Fruit fly (Drosophila melanogaster) whole organism, embryonic: ENCODE measurements around the gene CG31102.
A peak's percentile ranks its signal among the peaks of the same experiment; 100 is the strongest.

Experiments used
- Awh ChIP-seq: fragments of 200-800 bp; sonication (Bioruptor generic); IDR thresholded peaks from 2 replicates; pipeline ENCODE4, ENCODE4 v1.3.6; 2022; ENCODE audit warnings: missing biosample characterization, missing genetic modification characterization
- CG10267 ChIP-seq: fragments of 200-800 bp; sonication (Bioruptor generic); optimal IDR thresholded peaks from 2 replicates; lab custom pipeline; 2018; ENCODE audit warnings: missing biosample characterization, mild to moderate bottlenecking, missing genetic modification characterization, moderate library complexity
- CG10321 ChIP-seq: fragments of 200-800 bp; sonication (Bioruptor generic); IDR thresholded peaks from 2 replicates; pipeline ENCODE4 v1.3.6; 2022; ENCODE audit warnings: missing biosample characterization, missing genetic modification characterization
- CG10366 ChIP-seq: fragments of 200-800 bp; sonication (Bioruptor generic); IDR thresholded peaks from 2 replicates; pipeline ENCODE4 v1.3.6; 2022; ENCODE audit warnings: missing biosample characterization, missing genetic modification characterization
- CG10979 ChIP-seq: fragments of 200-800 bp; sonication (Bioruptor generic); optimal IDR thresholded peaks from 2 replicates; lab custom pipeline; 2018; ENCODE audit warnings: missing biosample characterization, mild to moderate bottlenecking, missing genetic modification characterization, moderate library complexity
- CG1603 ChIP-seq: fragments of 200-800 bp; sonication (Bioruptor generic); optimal IDR thresholded peaks from 2 replicates; lab custom pipeline; 2019; ENCODE audit warnings: missing biosample characterization, mild to moderate bottlenecking, missing genetic modification characterization, moderate library complexity
- CG16779 ChIP-seq: fragments of 200-800 bp; sonication (Bioruptor generic); IDR thresholded peaks from 2 replicates; pipeline ENCODE4 v1.3.6; 2022; ENCODE audit warnings: missing biosample characterization, missing genetic modification characterization
- CG16813 ChIP-seq: fragments of 200-800 bp; sonication (Bioruptor generic); IDR thresholded peaks from 3 replicates; pipeline ENCODE4 v1.3.6; 2022; ENCODE audit warnings: missing biosample characterization, missing genetic modification characterization; ENCODE audit not compliant: partially characterized antibody
- CG17385 ChIP-seq: fragments of 200-800 bp; sonication (Bioruptor generic); optimal IDR thresholded peaks from 3 replicates; lab custom pipeline; 2018; ENCODE audit warnings: missing biosample characterization, mild to moderate bottlenecking, missing genetic modification characterization
- CG17802 ChIP-seq: fragments of 200-800 bp; sonication (Bioruptor generic); optimal IDR thresholded peaks from 2 replicates; lab custom pipeline; 2018; ENCODE audit warnings: missing biosample characterization, mild to moderate bottlenecking, missing genetic modification characterization, moderate library complexity
- CG17912 ChIP-seq: fragments of 200-800 bp; sonication (Bioruptor generic); optimal IDR thresholded peaks from 2 replicates; lab custom pipeline; 2018; ENCODE audit warnings: missing biosample characterization, mild to moderate bottlenecking, missing genetic modification characterization
- CG18764 ChIP-seq: fragments of 200-800 bp; sonication (Bioruptor generic); optimal IDR thresholded peaks from 3 replicates; lab custom pipeline; 2016; ENCODE audit warnings: missing biosample characterization, missing genetic modification characterization
- CG31388 ChIP-seq: fragments of 200-800 bp; sonication (Bioruptor generic); optimal IDR thresholded peaks from 2 replicates; lab custom pipeline; 2016; ENCODE audit warnings: missing biosample characterization, missing genetic modification characterization
- CG3838 ChIP-seq: fragments of 200-800 bp; sonication (Bioruptor generic); optimal IDR thresholded peaks from 3 replicates; lab custom pipeline; 2016; ENCODE audit warnings: missing biosample characterization, missing genetic modification characterization
- CG3847 ChIP-seq: fragments of 200-800 bp; sonication (Bioruptor generic); IDR thresholded peaks from 2 replicates; pipeline ENCODE4 v1.3.6; 2022; ENCODE audit warnings: missing biosample characterization, missing genetic modification characterization
- CG43689 ChIP-seq: fragments of 200-800 bp; sonication (Bioruptor generic); IDR thresholded peaks from 2 replicates; pipeline ENCODE4 v1.3.6; 2022; ENCODE audit warnings: missing biosample characterization, missing genetic modification characterization
- CG9727 ChIP-seq: fragments of 200-800 bp; sonication (Bioruptor generic); optimal IDR thresholded peaks from 3 replicates; lab custom pipeline; 2017; ENCODE audit warnings: missing biosample characterization, mild to moderate bottlenecking, missing genetic modification characterization
- CG9817 ChIP-seq: fragments of 200-800 bp; sonication (Bioruptor generic); optimal IDR thresholded peaks from 2 replicates; lab custom pipeline; 2018; ENCODE audit warnings: missing biosample characterization, mild to moderate bottlenecking, missing genetic modification characterization, moderate library complexity
- CG9876 ChIP-seq: fragments of 200-800 bp; sonication (Bioruptor generic); optimal IDR thresholded peaks from 2 replicates; lab custom pipeline; 2016; ENCODE audit warnings: missing biosample characterization, missing genetic modification characterization
- HLH4C ChIP-seq: fragments of 200-800 bp; sonication (Bioruptor generic); IDR thresholded peaks from 3 replicates; pipeline ENCODE4 v1.3.6; 2022; ENCODE audit warnings: missing biosample characterization, missing genetic modification characterization; ENCODE audit not compliant: partially characterized antibody
- Hey ChIP-seq: fragments of 200-800 bp; sonication (Bioruptor generic); optimal IDR thresholded peaks from 3 replicates; lab custom pipeline; 2018; ENCODE audit warnings: missing biosample characterization, mild to moderate bottlenecking, missing genetic modification characterization
- NC2α ChIP-seq: fragments of 200-800 bp; sonication (Bioruptor generic); optimal IDR thresholded peaks from 2 replicates; lab custom pipeline; 2016; ENCODE audit warnings: missing biosample characterization, missing genetic modification characterization
- PHDP ChIP-seq: fragments of 200-800 bp; sonication (Bioruptor generic); optimal IDR thresholded peaks from 3 replicates; lab custom pipeline; 2018; ENCODE audit warnings: missing biosample characterization, mild to moderate bottlenecking, missing genetic modification characterization, moderate library complexity
- Sry-δ ChIP-seq: fragments of 200-800 bp; sonication (Bioruptor generic); optimal IDR thresholded peaks from 2 replicates; lab custom pipeline; 2016; ENCODE audit warnings: missing biosample characterization, missing genetic modification characterization
- Vsx1 ChIP-seq: fragments of 200-800 bp; sonication (Bioruptor generic); optimal IDR thresholded peaks from 2 replicates; lab custom pipeline; 2017; ENCODE audit warnings: missing biosample characterization, mild to moderate bottlenecking, missing genetic modification characterization, missing genetic modification reagents
- ab ChIP-seq: fragments of 200-800 bp; sonication (Bioruptor generic); optimal IDR thresholded peaks from 2 replicates; lab custom pipeline; 2016; ENCODE audit warnings: missing biosample characterization, missing genetic modification characterization
- abd-A ChIP-seq: fragments of 200-800 bp; sonication (Bioruptor generic); optimal IDR thresholded peaks from 3 replicates; lab custom pipeline; 2019; ENCODE audit warnings: missing biosample characterization, mild to moderate bottlenecking, missing genetic modification characterization, moderate library complexity
- ap ChIP-seq: fragments of 200-800 bp; sonication (Bioruptor generic); IDR thresholded peaks from 2 replicates; pipeline ENCODE4 v1.3.6; 2022; ENCODE audit warnings: missing biosample characterization, missing genetic modification characterization
- ase ChIP-seq: fragments of 200-800 bp; sonication (Bioruptor generic); IDR thresholded peaks from 3 replicates; pipeline ENCODE4 v1.3.6; 2022; ENCODE audit warnings: missing biosample characterization, missing genetic modification characterization
- ash1 ChIP-seq: fragments of 200-800 bp; sonication (Bioruptor generic); optimal IDR thresholded peaks from 2 replicates; lab custom pipeline; 2018; ENCODE audit warnings: missing biosample characterization, mild to moderate bottlenecking, missing genetic modification characterization
- bigmax ChIP-seq: fragments of 200-800 bp; sonication (Bioruptor generic); optimal IDR thresholded peaks from 2 replicates; lab custom pipeline; 2018; ENCODE audit warnings: missing biosample characterization, mild to moderate bottlenecking, missing genetic modification characterization
- bowl ChIP-seq: fragments of 200-800 bp; sonication (Bioruptor generic); IDR thresholded peaks from 2 replicates; pipeline ENCODE4 v1.3.6; 2022; ENCODE audit warnings: missing biosample characterization, missing genetic modification characterization
- btn ChIP-seq: fragments of 200-800 bp; sonication (Bioruptor generic); optimal IDR thresholded peaks from 2 replicates; lab custom pipeline; 2016; ENCODE audit warnings: missing biosample characterization, missing genetic modification characterization
- cas ChIP-seq: fragments of 200-800 bp; sonication (Bioruptor generic); IDR thresholded peaks from 2 replicates; pipeline ENCODE4 v1.3.6; 2022; ENCODE audit warnings: missing biosample characterization, missing genetic modification characterization
- caup ChIP-seq: fragments of 200-800 bp; sonication (Bioruptor generic); optimal IDR thresholded peaks from 3 replicates; lab custom pipeline; 2017; ENCODE audit warnings: missing biosample characterization, mild to moderate bottlenecking, missing genetic modification characterization, moderate library complexity; ENCODE audit not compliant: severe bottlenecking
- chn ChIP-seq: fragments of 200-800 bp; sonication (Bioruptor generic); optimal IDR thresholded peaks from 2 replicates; lab custom pipeline; 2016; ENCODE audit warnings: missing biosample characterization, missing genetic modification characterization
- dmrt11E ChIP-seq: fragments of 200-800 bp; sonication (Bioruptor generic); optimal IDR thresholded peaks from 3 replicates; lab custom pipeline; 2018; ENCODE audit warnings: missing biosample characterization, mild to moderate bottlenecking, missing genetic modification characterization, moderate library complexity
- dysf ChIP-seq: fragments of 200-800 bp; sonication (Bioruptor generic); IDR thresholded peaks from 3 replicates; pipeline ENCODE4 v1.3.6; 2022; ENCODE audit warnings: missing biosample characterization, missing genetic modification characterization
- esg ChIP-seq: fragments of 200-800 bp; sonication (Bioruptor generic); conservative IDR thresholded peaks from 2 replicates; pipeline ENCODE4 v1.3.6; 2022; ENCODE audit warnings: missing biosample characterization, missing genetic modification characterization
- ewg ChIP-seq: fragments of 200-800 bp; sonication (Bioruptor generic); optimal IDR thresholded peaks from 3 replicates; lab custom pipeline; 2017; ENCODE audit warnings: mild to moderate bottlenecking, missing biosample characterization, missing genetic modification reagents, missing genetic modification characterization
- fd96Cb ChIP-seq: fragments of 200-800 bp; sonication (Bioruptor generic); optimal IDR thresholded peaks from 2 replicates; lab custom pipeline; 2018; ENCODE audit warnings: missing biosample characterization, mild to moderate bottlenecking, missing genetic modification characterization, moderate library complexity
- gfzf ChIP-seq: fragments of 200-800 bp; sonication (Bioruptor generic); optimal IDR thresholded peaks from 2 replicates; lab custom pipeline; 2016; ENCODE audit warnings: missing biosample characterization, mild to moderate bottlenecking, missing genetic modification characterization, moderate library complexity
- gt ChIP-seq: fragments of 200-800 bp; sonication (Bioruptor generic); IDR thresholded peaks from 2 replicates; pipeline ENCODE4 v1.3.6; 2022; ENCODE audit warnings: missing biosample characterization, missing genetic modification characterization
- kah ChIP-seq: fragments of 200-800 bp; sonication (Bioruptor generic); optimal IDR thresholded peaks from 2 replicates; lab custom pipeline; 2018; ENCODE audit warnings: missing biosample characterization, mild to moderate bottlenecking, missing genetic modification characterization
- kni ChIP-seq: fragments of 200-800 bp; sonication (Bioruptor generic); optimal IDR thresholded peaks from 3 replicates; lab custom pipeline; 2017; ENCODE audit warnings: mild to moderate bottlenecking, missing biosample characterization, missing genetic modification reagents, missing genetic modification characterization
- mirr ChIP-seq: fragments of 200-800 bp; sonication (Bioruptor generic); optimal IDR thresholded peaks from 3 replicates; lab custom pipeline; 2018; ENCODE audit warnings: missing biosample characterization, mild to moderate bottlenecking, missing genetic modification characterization
- pfk ChIP-seq: fragments of 200-800 bp; sonication (Bioruptor generic); optimal IDR thresholded peaks from 2 replicates; lab custom pipeline; 2018; ENCODE audit warnings: missing biosample characterization, mild to moderate bottlenecking, missing genetic modification characterization, moderate library complexity
- schlank ChIP-seq: fragments of 200-800 bp; sonication (Bioruptor generic); optimal IDR thresholded peaks from 2 replicates; lab custom pipeline; 2018; ENCODE audit warnings: missing biosample characterization, mild to moderate bottlenecking, missing genetic modification characterization
- sens-2 ChIP-seq: fragments of 200-800 bp; sonication (Bioruptor generic); IDR thresholded peaks from 2 replicates; pipeline ENCODE4 v1.3.6; 2022; ENCODE audit warnings: missing biosample characterization, missing genetic modification characterization
- sima ChIP-seq: fragments of 200-800 bp; sonication (Bioruptor generic); optimal IDR thresholded peaks from 2 replicates; lab custom pipeline; 2016; ENCODE audit warnings: missing biosample characterization, missing genetic modification characterization
- slbo ChIP-seq: fragments of 200-800 bp; sonication (Bioruptor generic); IDR thresholded peaks from 2 replicates; pipeline ENCODE4 v1.3.6; 2022; ENCODE audit warnings: missing biosample characterization, missing genetic modification characterization
- tio ChIP-seq: fragments of 200-800 bp; sonication (Bioruptor generic); optimal IDR thresholded peaks from 2 replicates; lab custom pipeline; 2017; ENCODE audit warnings: missing biosample characterization, missing genetic modification characterization, inconsistent platforms

CG31102 gene

dm6 chr3R:25275276-25275675, 20.1 kb downstream of the CG31102 start (continued):
- TF ChIP-seq gt (GFP tag; lab: Robert Waterston, UW), result no peak
- peak; percentile 71 for TF ChIP-seq PHDP
- peak; percentile 22 for TF ChIP-seq CG17385 (GFP tag; lab: Kevin White, UChicago)
- TF ChIP-seq esg (GFP tag; lab: Robert Waterston, UW), result no peak
- no peak for TF ChIP-seq NC2α (GFP tag; lab: Kevin White, UChicago)
- TF ChIP-seq ase, result no peak
- TF ChIP-seq abd-A (tag; lab: Kevin White, UChicago), result no peak
- TF ChIP-seq cas (GFP tag; lab: Robert Waterston, UW), result no peak
- TF ChIP-seq CG10366 (GFP tag; lab: Robert Waterston, UW), result no peak
- TF ChIP-seq CG16779 (GFP tag; lab: Robert Waterston, UW), result no peak
- no peak for TF ChIP-seq tio (GFP tag; lab: Kevin White, UChicago)
- no peak for TF ChIP-seq pfk (GFP tag; lab: Kevin White, UChicago)
- TF ChIP-seq CG9817, result peak; percentile 26
- no peak for TF ChIP-seq CG3847
- no peak for TF ChIP-seq CG18764
- no peak for TF ChIP-seq btn (GFP tag; lab: Kevin White, UChicago)
- no peak for TF ChIP-seq ab
- TF ChIP-seq slbo, result no peak
- no peak for TF ChIP-seq kah
- no peak for TF ChIP-seq Awh (GFP tag; lab: Robert Waterston, UW)
- TF ChIP-seq CG10979 (tag; lab: Kevin White, UChicago), result no peak
- TF ChIP-seq CG43689 (GFP tag; lab: Robert Waterston, UW), result no peak
- no peak for TF ChIP-seq CG17912 (GFP tag; lab: Kevin White, UChicago)
- TF ChIP-seq CG9727 (GFP tag; lab: Kevin White, UChicago), result no peak
- no peak for TF ChIP-seq bigmax (GFP tag; lab: Kevin White, UChicago)
- no peak for TF ChIP-seq kni (GFP tag; lab: Kevin White, UChicago)
- TF ChIP-seq Vsx1 (GFP tag; lab: Kevin White, UChicago), result no peak
- TF ChIP-seq fd96Cb (tag; lab: Kevin White, UChicago), result no peak
- TF ChIP-seq CG10321 (GFP tag; lab: Robert Waterston, UW), result no peak
- TF ChIP-seq CG9876 (GFP tag; lab: Kevin White, UChicago), result no peak
- TF ChIP-seq caup (GFP tag; lab: Kevin White, UChicago), result peak; percentile 65
- no peak for TF ChIP-seq dmrt11E (tag; lab: Kevin White, UChicago)
- peak; percentile 69 for TF ChIP-seq mirr (GFP tag; lab: Kevin White, UChicago)
- no peak for TF ChIP-seq sens-2 (GFP tag; lab: Robert Waterston, UW)
- TF ChIP-seq schlank (tag; lab: Kevin White, UChicago), result peak; percentile 34
- TF ChIP-seq dysf, result no peak
- no peak for TF ChIP-seq ash1 (GFP tag; lab: Kevin White, UChicago)
- TF ChIP-seq CG3838 (GFP tag; lab: Kevin White, UChicago), result no peak
- no peak for TF ChIP-seq CG17802
- TF ChIP-seq Sry-δ (GFP tag; lab: Kevin White, UChicago), result no peak
- no peak for TF ChIP-seq CG10267 (tag; lab: Kevin White, UChicago)
- no peak for TF ChIP-seq HLH4C
- no peak for TF ChIP-seq CG31388
- no peak for TF ChIP-seq ap (GFP tag; lab: Robert Waterston, UW)
- no peak for TF ChIP-seq bowl (GFP tag; lab: Robert Waterston, UW)
- no peak for TF ChIP-seq CG16813 (GFP tag; lab: Robert Waterston, UW)
- TF ChIP-seq Hey, result no peak
- no peak for TF ChIP-seq chn (GFP tag; lab: Kevin White, UChicago)
- TF ChIP-seq sima (GFP tag; lab: Kevin White, UChicago), result no peak
- no peak for TF ChIP-seq gfzf (GFP tag; lab: Kevin White, UChicago)
- no peak for TF ChIP-seq CG1603 (tag; lab: Kevin White, UChicago)
- no peak for TF ChIP-seq ewg (GFP tag; lab: Kevin White, UChicago)
